Worm (Caenorhabditis elegans) whole organism, early embryonic: ENCODE measurements around the gene lmp-2.

ENCODE experiments used
- B0310.2 ChIP-seq: sonication (generic microtip); optimal IDR thresholded peaks from 2 replicates; lab custom pipeline; 2016; ENCODE audit warnings: mild to moderate bottlenecking, missing genetic modification characterization, missing compliant biosample characterization
- aly-1 ChIP-seq: sonication (generic microtip); optimal IDR thresholded peaks from 2 replicates; lab custom pipeline; 2016; ENCODE audit warnings: missing genetic modification characterization, missing compliant biosample characterization
- ama-1 ChIP-seq: fragments of 150-350 bp; optimal IDR thresholded peaks from 2 replicates; lab custom pipeline; 2014
- tra-4 ChIP-seq: sonication (generic microtip); optimal IDR thresholded peaks from 2 replicates; lab custom pipeline; 2017; ENCODE audit warnings: missing genetic modification characterization, missing compliant biosample characterization

- TF ChIP-seq tra-4 (tag; lab: Kevin White, UChicago), result no peak
- no peak for TF ChIP-seq ama-1 (lab: Kevin White, UChicago)
- TF ChIP-seq B0310.2 (tag; lab: Kevin White, UChicago), result no peak
- TF ChIP-seq aly-1 (tag; lab: Kevin White, UChicago), result no peak
These were observed 22.0 kb downstream of the lmp-2 start for ce11 chrX:1147394-1147793.
